Worm (Caenorhabditis elegans) whole organism, L4 larva: ENCODE results near the gene srd-13.
A peak's percentile ranks its signal among the peaks of the same experiment; 100 is the strongest.

Source experiments
- D1046.2 ChIP-seq: fragments of 200-800 bp; sonication (Bioruptor generic); IDR thresholded peaks from 2 replicates; pipeline ENCODE4 v1.3.6; 2022; ENCODE audit warnings: missing genetic modification characterization, missing compliant biosample characterization
- F10B5.3 ChIP-seq: sonication (generic microtip); optimal IDR thresholded peaks from 2 replicates; lab custom pipeline; 2016; ENCODE audit warnings: mild to moderate bottlenecking, missing genetic modification characterization, missing compliant biosample characterization
- T26A8.4 ChIP-seq: fragments of 200-800 bp; sonication (Bioruptor generic); IDR thresholded peaks from 2 replicates; pipeline ENCODE4 v1.3.6; 2022; ENCODE audit warnings: missing genetic modification characterization, missing compliant biosample characterization
- Y48G9A.11 ChIP-seq: fragments of 200-800 bp; sonication (Bioruptor generic); IDR thresholded peaks from 2 replicates; pipeline ENCODE4 v1.3.6; 2022; ENCODE audit warnings: missing genetic modification reagents, missing genetic modification characterization, missing compliant biosample characterization
- Y75B8A.6 ChIP-seq: fragments of 200-800 bp; sonication (Bioruptor generic); IDR thresholded peaks from 2 replicates; pipeline ENCODE4 v1.3.6; 2022; ENCODE audit warnings: missing genetic modification reagents, missing genetic modification characterization, missing compliant biosample characterization
- ZK546.5 ChIP-seq, 2 experiments: sonication (generic microtip); optimal IDR thresholded peaks; 2 replicates each; lab custom pipeline; 2017; ENCODE audit warnings: missing biosample characterization in 2 of 2, missing genetic modification characterization in 2 of 2
- aha-1 ChIP-seq: fragments of 150-350 bp; peaks from one replicate; lab custom pipeline; 2014; ENCODE audit warnings: missing biosample characterization, missing genetic modification characterization
- arid-1 ChIP-seq: fragments of 200-800 bp; sonication (Bioruptor generic); conservative IDR thresholded peaks from 2 replicates; pipeline ENCODE4 v1.3.6; 2022; ENCODE audit warnings: missing genetic modification reagents, missing genetic modification characterization, missing compliant biosample characterization
- ceh-20 ChIP-seq: fragments of 200-800 bp; sonication (Bioruptor generic); IDR thresholded peaks from 2 replicates; pipeline ENCODE4 v1.3.6; 2022; ENCODE audit warnings: missing genetic modification reagents, missing genetic modification characterization, missing compliant biosample characterization
- ceh-28 ChIP-seq: fragments of 150-350 bp; optimal IDR thresholded peaks from 2 replicates; lab custom pipeline; 2014; ENCODE audit warnings: missing biosample characterization, missing genetic modification reagents, missing genetic modification characterization
- ces-1 ChIP-seq: fragments of 150-350 bp; sonication (generic microtip); optimal IDR thresholded peaks from 4 replicates; lab custom pipeline; 2014; ENCODE audit warnings: missing biosample characterization, missing genetic modification reagents, missing genetic modification characterization
- daf-16 ChIP-seq, 3 experiments: sonication (generic microtip); optimal IDR thresholded peaks; 2 replicates each; lab custom pipeline; 2016 to 2017; ENCODE audit warnings: missing genetic modification characterization in 3 of 3, missing genetic modification reagents in 3 of 3, mild to moderate bottlenecking in 2 of 3, missing compliant biosample characterization in 2 of 3, missing biosample characterization in 1 of 3, moderate library complexity in 1 of 3
- egl-27 ChIP-seq: sonication (generic microtip); optimal IDR thresholded peaks from 3 replicates; lab custom pipeline; 2017; ENCODE audit warnings: missing biosample characterization, missing genetic modification reagents, missing genetic modification characterization
- fkh-10 ChIP-seq: fragments of 150-350 bp; optimal IDR thresholded peaks from 2 replicates; lab custom pipeline; 2014; ENCODE audit warnings: missing biosample characterization, missing genetic modification reagents, missing genetic modification characterization
- gei-8 ChIP-seq: fragments of 200-800 bp; sonication (Bioruptor generic); optimal IDR thresholded peaks from 2 replicates; lab custom pipeline; 2018; ENCODE audit warnings: mild to moderate bottlenecking, missing genetic modification characterization, missing compliant biosample characterization
- hlh-11 ChIP-seq: fragments of 200-800 bp; sonication (Bioruptor generic); optimal IDR thresholded peaks from 2 replicates; lab custom pipeline; 2018; ENCODE audit warnings: mild to moderate bottlenecking, missing genetic modification characterization, missing compliant biosample characterization
- hlh-30 ChIP-seq: sonication (generic microtip); optimal IDR thresholded peaks from 2 replicates; lab custom pipeline; 2017; ENCODE audit warnings: antibody characterized with exemption, mild to moderate bottlenecking, missing genetic modification characterization, missing compliant biosample characterization; ENCODE audit not compliant: insufficient read depth
- jun-1 ChIP-seq: fragments of 150-350 bp; optimal IDR thresholded peaks from 2 replicates; lab custom pipeline; 2014; ENCODE audit warnings: missing biosample characterization, missing genetic modification reagents, missing genetic modification characterization
- lin-1 ChIP-seq: fragments of 200-800 bp; sonication (Bioruptor generic); IDR thresholded peaks from 2 replicates; pipeline ENCODE4 v1.3.6; 2022; ENCODE audit warnings: missing genetic modification reagents, missing genetic modification characterization, missing compliant biosample characterization
- lin-38 ChIP-seq: fragments of 200-800 bp; sonication (Bioruptor generic); IDR thresholded peaks from 2 replicates; pipeline ENCODE4 v1.3.6; 2022; ENCODE audit warnings: missing genetic modification reagents, missing genetic modification characterization, missing compliant biosample characterization
- lin-39 ChIP-seq: fragments of 150-350 bp; optimal IDR thresholded peaks from 2 replicates; lab custom pipeline; 2014; ENCODE audit warnings: missing biosample characterization, missing genetic modification reagents, missing genetic modification characterization
- lir-3 ChIP-seq: sonication (generic microtip); optimal IDR thresholded peaks from 2 replicates; lab custom pipeline; 2016; ENCODE audit warnings: mild to moderate bottlenecking, missing genetic modification characterization, missing compliant biosample characterization
- lsy-2 ChIP-seq, 2 experiments: fragments of 150-350 bp in 1 of 2; sonication (generic microtip) in 1 of 2; optimal IDR thresholded peaks; 2 replicates each; lab custom pipeline; 2014 to 2017; ENCODE audit warnings: missing biosample characterization in 2 of 2, missing genetic modification characterization in 2 of 2
- madf-5 ChIP-seq, 2 experiments: fragments of 200-800 bp; sonication (Bioruptor generic); IDR thresholded peaks; 2 replicates each; pipeline ENCODE4 v1.3.6; 2022; ENCODE audit warnings: missing compliant biosample characterization in 2 of 2, missing genetic modification characterization in 2 of 2
- mdl-1 ChIP-seq, 2 experiments: fragments of 150-350 bp in 1 of 2; sonication (generic microtip) in 1 of 2; optimal IDR thresholded peaks; 2 replicates each; lab custom pipeline; 2014 to 2017; ENCODE audit warnings: missing biosample characterization in 2 of 2, missing genetic modification characterization in 2 of 2
- mep-1 ChIP-seq: fragments of 150-350 bp; sonication (generic microtip); optimal IDR thresholded peaks from 3 replicates; lab custom pipeline; 2014; ENCODE audit warnings: missing biosample characterization, missing genetic modification characterization
- mes-2 ChIP-seq: sonication (generic microtip); optimal IDR thresholded peaks from 2 replicates; lab custom pipeline; 2016; ENCODE audit warnings: missing genotype, mild to moderate bottlenecking, missing genetic modification characterization, missing compliant biosample characterization; ENCODE audit not compliant: poor library complexity, severe bottlenecking
- mxl-2 ChIP-seq: fragments of 200-800 bp; sonication (Bioruptor generic); conservative IDR thresholded peaks from 2 replicates; pipeline ENCODE4 v1.3.6; 2022; ENCODE audit warnings: missing genetic modification reagents, missing genetic modification characterization, missing compliant biosample characterization
- mxl-3 ChIP-seq: fragments of 200-800 bp; sonication (Bioruptor generic); optimal IDR thresholded peaks from 2 replicates; lab custom pipeline; 2018; ENCODE audit warnings: mild to moderate bottlenecking, missing genetic modification characterization, missing compliant biosample characterization
- nhr-10 ChIP-seq: fragments of 150-350 bp; optimal IDR thresholded peaks from 2 replicates; lab custom pipeline; 2014; ENCODE audit warnings: missing biosample characterization, missing genetic modification characterization
- nhr-11 ChIP-seq: fragments of 150-350 bp; optimal IDR thresholded peaks from 2 replicates; lab custom pipeline; 2014; ENCODE audit warnings: missing biosample characterization, missing genetic modification characterization
- nhr-25 ChIP-seq: sonication (generic microtip); optimal IDR thresholded peaks from 2 replicates; lab custom pipeline; 2017; ENCODE audit warnings: missing genetic modification characterization, mild to moderate bottlenecking, missing compliant biosample characterization, antibody characterized with exemption, moderate library complexity, borderline replicate concordance; ENCODE audit not compliant: insufficient read depth
- nhr-28 ChIP-seq: fragments of 150-350 bp; optimal IDR thresholded peaks from 2 replicates; lab custom pipeline; 2014; ENCODE audit warnings: missing biosample characterization, missing genetic modification characterization
- nhr-42 ChIP-seq: fragments of 200-800 bp; sonication (Bioruptor generic); IDR thresholded peaks from 2 replicates; pipeline ENCODE4 v1.3.6; 2022; ENCODE audit warnings: missing genetic modification characterization, missing compliant biosample characterization
- nhr-77 ChIP-seq: fragments of 150-350 bp; optimal IDR thresholded peaks from 2 replicates; lab custom pipeline; 2014; ENCODE audit warnings: missing biosample characterization, missing genetic modification characterization
- pha-4 ChIP-seq, 2 experiments: fragments of 150-350 bp in 1 of 2; fragments of 200-800 bp in 1 of 2; sonication (Bioruptor generic) in 1 of 2; IDR thresholded peaks in 1 of 2; optimal IDR thresholded peaks in 1 of 2; 2 replicates each; pipeline versions ENCODE4 v1.3.6 to Lab custom; 2014 to 2022; ENCODE audit warnings: missing genetic modification characterization in 2 of 2, missing genetic modification reagents in 2 of 2, missing biosample characterization in 1 of 2, missing compliant biosample characterization in 1 of 2
- php-3 ChIP-seq: fragments of 200-800 bp; sonication (Bioruptor generic); IDR thresholded peaks from 2 replicates; pipeline ENCODE4 v1.3.6; 2022; ENCODE audit warnings: missing genetic modification reagents, missing genetic modification characterization, missing compliant biosample characterization
- rbr-2 ChIP-seq: sonication (generic microtip); optimal IDR thresholded peaks from 2 replicates; lab custom pipeline; 2016; ENCODE audit warnings: missing genotype, missing genetic modification characterization, missing compliant biosample characterization
- skn-1 ChIP-seq: fragments of 150-350 bp; optimal IDR thresholded peaks from 2 replicates; lab custom pipeline; 2014; ENCODE audit warnings: missing biosample characterization, missing genetic modification characterization
- snpc-1.2 ChIP-seq: fragments of 200-800 bp; sonication (Bioruptor generic); IDR thresholded peaks from 2 replicates; pipeline ENCODE4 v1.3.6; 2022; ENCODE audit warnings: missing genetic modification reagents, missing genetic modification characterization, missing compliant biosample characterization
- snpc-4 ChIP-seq: fragments of 150-350 bp; optimal IDR thresholded peaks from 2 replicates; lab custom pipeline; 2014; ENCODE audit warnings: missing biosample characterization, missing genetic modification characterization
- tag-97 ChIP-seq: fragments of 200-800 bp; sonication (Bioruptor generic); IDR thresholded peaks from 2 replicates; pipeline ENCODE4 v1.3.6; 2022; ENCODE audit warnings: missing genetic modification characterization, missing compliant biosample characterization
- unc-130 ChIP-seq: sonication (generic microtip); optimal IDR thresholded peaks from 2 replicates; lab custom pipeline; 2016; ENCODE audit warnings: missing genetic modification reagents, missing genetic modification characterization, missing compliant biosample characterization
- unc-62 ChIP-seq, 3 experiments: fragments of 150-350 bp in 1 of 3; sonication (generic microtip); optimal IDR thresholded peaks in 2 of 3; peaks in 1 of 3; 1 replicate in 1 of 3; 2 replicates in 2 of 3; lab custom pipeline; 2014 to 2017; ENCODE audit warnings: missing biosample characterization in 3 of 3, missing genetic modification characterization in 3 of 3, missing genetic modification reagents in 3 of 3, missing genotype in 1 of 3
- vab-7 ChIP-seq: fragments of 200-800 bp; sonication (Bioruptor generic); IDR thresholded peaks from 2 replicates; pipeline ENCODE4 v1.3.6; 2022; ENCODE audit warnings: missing genetic modification reagents, missing genetic modification characterization, missing compliant biosample characterization
- zfp-3 ChIP-seq: fragments of 200-800 bp; sonication (Bioruptor generic); conservative IDR thresholded peaks from 2 replicates; pipeline ENCODE4 v1.3.6; 2022; ENCODE audit warnings: missing genetic modification reagents, missing genetic modification characterization, missing compliant biosample characterization
- ztf-11 ChIP-seq: fragments of 150-350 bp; optimal IDR thresholded peaks from 2 replicates; lab custom pipeline; 2014; ENCODE audit warnings: missing biosample characterization, missing genetic modification characterization

srd-13 gene

DNA sequence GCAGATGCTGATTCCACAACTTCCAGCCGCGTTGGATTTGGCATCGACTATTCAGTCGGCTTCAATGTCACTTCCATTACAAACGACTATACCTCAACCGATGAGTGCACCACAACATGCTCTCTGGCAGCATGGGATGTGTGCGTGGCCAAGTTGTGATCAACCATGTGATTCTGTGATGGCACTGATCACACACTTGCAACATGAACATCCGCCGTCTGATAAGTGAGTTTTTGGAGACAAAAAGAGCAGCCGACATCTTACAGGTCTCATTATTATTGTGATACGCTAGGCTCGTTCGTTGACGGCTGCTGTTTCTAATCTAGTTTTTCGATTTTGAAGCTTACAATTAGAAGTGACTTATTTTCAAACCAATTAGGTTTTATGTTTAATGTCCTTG is 33.0 kb downstream of the srd-13 start:
- TF ChIP-seq jun-1 (tag; lab: Kevin White, UChicago): no peak
- peak; percentile 74 for TF ChIP-seq hlh-30 (tag; lab: Kevin White, UChicago)
- TF ChIP-seq, all 104 proteins: peak for 1

DNA sequence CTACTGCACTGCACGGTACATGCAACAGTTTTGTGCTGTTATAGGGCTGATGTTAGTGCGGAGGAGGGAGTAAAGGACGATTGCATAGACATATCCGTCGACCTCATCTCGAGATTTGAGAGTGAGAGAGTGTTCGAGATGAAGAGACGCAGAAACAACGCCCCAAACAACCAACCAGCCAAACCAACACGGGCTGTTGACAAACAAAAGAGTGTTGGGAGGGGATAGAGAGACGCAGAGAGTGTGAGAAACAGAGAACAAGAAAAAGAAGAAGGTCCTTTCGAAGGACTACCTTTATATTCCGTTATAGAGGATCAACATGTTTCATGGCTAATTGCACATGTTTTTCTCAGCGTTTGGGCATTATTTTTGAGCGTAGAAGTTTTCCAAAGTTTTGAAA is 35.1 kb downstream of the srd-13 start:
- peak; percentile 98 for TF ChIP-seq aha-1 (tag; lab: Kevin White, UChicago)
- TF ChIP-seq hlh-11 (tag; lab: Kevin White, UChicago): peak; percentile 37
- TF ChIP-seq mxl-3: no peak
- TF ChIP-seq nhr-11: no peak
- TF ChIP-seq F10B5.3 (tag; lab: Kevin White, UChicago): no peak
- TF ChIP-seq madf-5 (GFP tag; IDR thresholded peaks at IDR 0.05; lab: Robert Waterston, UW): no peak
- no peak for TF ChIP-seq unc-130 (GFP tag; lab: Kevin White, UChicago)
- TF ChIP-seq fkh-10 (GFP tag; lab: Kevin White, UChicago): no peak
- TF ChIP-seq rbr-2 (tag; lab: Kevin White, UChicago): peak; percentile 43
- TF ChIP-seq arid-1 (GFP tag; lab: Robert Waterston, UW): no peak
- no peak for TF ChIP-seq mxl-2 (GFP tag; lab: Robert Waterston, UW)
- TF ChIP-seq ceh-28 (tag; lab: Kevin White, UChicago): no peak
- TF ChIP-seq nhr-77 (tag; lab: Kevin White, UChicago): no peak
- no peak for TF ChIP-seq Y48G9A.11 (GFP tag; lab: Robert Waterston, UW)
- no peak for TF ChIP-seq Y75B8A.6 (GFP tag; lab: Robert Waterston, UW)
- TF ChIP-seq egl-27 (tag; lab: Kevin White, UChicago): no peak
- TF ChIP-seq lin-1 (GFP tag; lab: Robert Waterston, UW): no peak
- peak in 1 of 2 experiments; percentile 37 for TF ChIP-seq lsy-2 (tag; optimal IDR thresholded peaks at IDR 0.05; lab: Kevin White, UChicago)
- TF ChIP-seq php-3 (GFP tag; lab: Robert Waterston, UW): no peak
- peak; percentile 17 to 52 for TF ChIP-seq mdl-1 (tag; optimal IDR thresholded peaks at IDR 0.05; lab: Kevin White, UChicago)
- TF ChIP-seq D1046.2 (GFP tag; lab: Robert Waterston, UW): no peak
- no peak for TF ChIP-seq pha-4 (GFP tag; IDR thresholded peaks at IDR 0.05; lab: Robert Waterston, UW)
- peak; percentile 59 for TF ChIP-seq pha-4 (tag; optimal IDR thresholded peaks at IDR 0.05; lab: Kevin White, UChicago)
- TF ChIP-seq hlh-30 (tag; lab: Kevin White, UChicago): peak; percentile 51
- no peak for TF ChIP-seq nhr-42 (GFP tag; lab: Robert Waterston, UW)
- TF ChIP-seq tag-97: no peak
- TF ChIP-seq ceh-20 (GFP tag; lab: Robert Waterston, UW): no peak
- TF ChIP-seq zfp-3 (GFP tag; lab: Robert Waterston, UW): no peak
- TF ChIP-seq lin-38 (GFP tag; lab: Robert Waterston, UW): no peak
- TF ChIP-seq gei-8 (GFP tag; lab: Kevin White, UChicago): no peak
- TF ChIP-seq nhr-10 (tag; lab: Kevin White, UChicago): no peak
- TF ChIP-seq T26A8.4 (GFP tag; lab: Robert Waterston, UW): peak; percentile 34; the same call in 1 of the 2 replicates
- no peak for TF ChIP-seq vab-7 (GFP tag; lab: Robert Waterston, UW)
- TF ChIP-seq mep-1 (tag; lab: Kevin White, UChicago): no peak
- no peak for TF ChIP-seq skn-1 (tag; lab: Kevin White, UChicago)
- no peak for TF ChIP-seq ZK546.5 (tag; optimal IDR thresholded peaks at IDR 0.05; lab: Kevin White, UChicago)
- peak in 1 of 2 experiments; percentile 84 for TF ChIP-seq daf-16 (GFP tag; optimal IDR thresholded peaks at IDR 0.05; lab: Kevin White, UChicago)
- TF ChIP-seq daf-16 (tag; optimal IDR thresholded peaks at IDR 0.05; lab: Kevin White, UChicago): peak; percentile 2
- no peak for TF ChIP-seq snpc-4 (tag; lab: Kevin White, UChicago)
- TF ChIP-seq lin-39 (tag; lab: Kevin White, UChicago): no peak
- TF ChIP-seq snpc-1.2: peak; percentile 47; the same call in 1 of the 2 replicates
- no peak for TF ChIP-seq ces-1 (GFP tag; lab: Kevin White, UChicago)
- peak; percentile 15 for TF ChIP-seq nhr-28
- peak; percentile 35 for TF ChIP-seq mes-2 (tag; lab: Kevin White, UChicago)
- peak in 1 of 2 experiments; percentile 98 for TF ChIP-seq unc-62 (GFP tag; optimal IDR thresholded peaks at IDR 0.05 in 1 of 2; lab: Kevin White, UChicago)
- no peak for TF ChIP-seq unc-62 (tag; optimal IDR thresholded peaks at IDR 0.05; lab: Kevin White, UChicago)
- no peak for TF ChIP-seq ztf-11 (tag; lab: Kevin White, UChicago)
- TF ChIP-seq lir-3: no peak
- no peak for TF ChIP-seq nhr-25 (tag; lab: Kevin White, UChicago)
